Worm (Caenorhabditis elegans) whole organism, L4 larva: ENCODE measurements around the gene ceh-13.

Source experiments
- T20F7.1 ChIP-seq: fragments of 200-800 bp; sonication (Bioruptor generic); optimal IDR thresholded peaks from 2 replicates; lab custom pipeline; 2018; ENCODE audit warnings: mild to moderate bottlenecking, missing genetic modification characterization, missing compliant biosample characterization
- Y105C5A.15 ChIP-seq: fragments of 200-800 bp; sonication (Bioruptor generic); IDR thresholded peaks from 2 replicates; pipeline ENCODE4 v1.3.6; 2022; ENCODE audit warnings: missing genetic modification characterization, missing compliant biosample characterization
- Y48G9A.11 ChIP-seq: fragments of 200-800 bp; sonication (Bioruptor generic); IDR thresholded peaks from 2 replicates; pipeline ENCODE4 v1.3.6; 2022; ENCODE audit warnings: missing genetic modification reagents, missing genetic modification characterization, missing compliant biosample characterization
- aha-1 ChIP-seq: fragments of 150-350 bp; peaks from one replicate; lab custom pipeline; 2014; ENCODE audit warnings: missing biosample characterization, missing genetic modification characterization
- ama-1 ChIP-seq: fragments of 150-350 bp; optimal IDR thresholded peaks from 2 replicates; lab custom pipeline; 2014; ENCODE audit warnings: inconsistent platforms, mixed read lengths
- ceh-32 ChIP-seq: sonication (generic microtip); optimal IDR thresholded peaks from 2 replicates; lab custom pipeline; 2016; ENCODE audit warnings: mild to moderate bottlenecking, missing genetic modification characterization, missing compliant biosample characterization; ENCODE audit not compliant: poor library complexity
- ceh-82 ChIP-seq: sonication (generic microtip); optimal IDR thresholded peaks from 2 replicates; lab custom pipeline; 2017; ENCODE audit warnings: missing biosample characterization, missing genetic modification characterization
- ces-1 ChIP-seq: fragments of 150-350 bp; sonication (generic microtip); optimal IDR thresholded peaks from 4 replicates; lab custom pipeline; 2014; ENCODE audit warnings: missing biosample characterization, missing genetic modification reagents, missing genetic modification characterization
- ctbp-1 ChIP-seq: fragments of 200-800 bp; sonication (Bioruptor generic); IDR thresholded peaks from 2 replicates; pipeline ENCODE4 v1.3.6; 2022; ENCODE audit warnings: missing genetic modification reagents, missing genetic modification characterization, missing compliant biosample characterization
- daf-19 ChIP-seq: fragments of 200-800 bp; sonication (Bioruptor generic); conservative IDR thresholded peaks from 2 replicates; pipeline ENCODE4 v1.3.6; 2022; ENCODE audit warnings: missing genetic modification characterization, missing compliant biosample characterization
- dmd-6 ChIP-seq: fragments of 200-800 bp; sonication (Bioruptor generic); IDR thresholded peaks from 2 replicates; pipeline ENCODE4 v1.3.6; 2022; ENCODE audit warnings: missing genetic modification reagents, missing genetic modification characterization, missing compliant biosample characterization
- dmd-8 ChIP-seq: fragments of 200-800 bp; sonication (Bioruptor generic); IDR thresholded peaks from 2 replicates; pipeline ENCODE4 v1.3.6; 2022; ENCODE audit warnings: missing genetic modification characterization, missing compliant biosample characterization
- dmd-9 ChIP-seq: fragments of 200-800 bp; sonication (Bioruptor generic); IDR thresholded peaks from 2 replicates; pipeline ENCODE4 v1.3.6; 2022; ENCODE audit warnings: missing genetic modification reagents, missing genetic modification characterization, missing compliant biosample characterization
- dpl-1 ChIP-seq: fragments of 150-350 bp; optimal IDR thresholded peaks from 2 replicates; lab custom pipeline; 2014; ENCODE audit warnings: missing biosample characterization, missing genetic modification reagents, missing genetic modification characterization
- duxl-1 ChIP-seq: sonication (generic microtip); optimal IDR thresholded peaks from 2 replicates; lab custom pipeline; 2016; ENCODE audit warnings: mild to moderate bottlenecking, missing genetic modification characterization, moderate library complexity, missing compliant biosample characterization; ENCODE audit not compliant: poor library complexity
- dve-1 ChIP-seq: sonication (generic microtip); optimal IDR thresholded peaks from 2 replicates; lab custom pipeline; 2017; ENCODE audit warnings: antibody characterized with exemption, mild to moderate bottlenecking, missing genetic modification characterization, missing compliant biosample characterization; ENCODE audit not compliant: insufficient read depth
- egl-43 ChIP-seq: fragments of 200-800 bp; sonication (Bioruptor generic); IDR thresholded peaks from 2 replicates; pipeline ENCODE4 v1.3.6; 2022; ENCODE audit warnings: missing genetic modification reagents, missing genetic modification characterization, missing compliant biosample characterization
- gei-8 ChIP-seq: fragments of 200-800 bp; sonication (Bioruptor generic); optimal IDR thresholded peaks from 2 replicates; lab custom pipeline; 2018; ENCODE audit warnings: mild to moderate bottlenecking, missing genetic modification characterization, missing compliant biosample characterization
- hlh-11 ChIP-seq: fragments of 200-800 bp; sonication (Bioruptor generic); optimal IDR thresholded peaks from 2 replicates; lab custom pipeline; 2018; ENCODE audit warnings: mild to moderate bottlenecking, missing genetic modification characterization, missing compliant biosample characterization
- hmg-1.1 ChIP-seq: fragments of 200-800 bp; sonication (Bioruptor generic); IDR thresholded peaks from 2 replicates; pipeline ENCODE4 v1.3.6; 2022; ENCODE audit warnings: missing genetic modification reagents, missing genetic modification characterization, missing compliant biosample characterization
- lin-13 ChIP-seq: fragments of 150-350 bp; optimal IDR thresholded peaks from 2 replicates; lab custom pipeline; 2014; ENCODE audit warnings: missing biosample characterization, missing genetic modification reagents, missing genetic modification characterization
- lin-15B ChIP-seq: fragments of 150-350 bp; sonication (generic microtip); optimal IDR thresholded peaks from 3 replicates; lab custom pipeline; 2014; ENCODE audit warnings: missing biosample characterization, missing genetic modification characterization
- lin-39 ChIP-seq: fragments of 150-350 bp; optimal IDR thresholded peaks from 2 replicates; lab custom pipeline; 2014; ENCODE audit warnings: missing biosample characterization, missing genetic modification reagents, missing genetic modification characterization
- lir-3 ChIP-seq: sonication (generic microtip); optimal IDR thresholded peaks from 2 replicates; lab custom pipeline; 2016; ENCODE audit warnings: mild to moderate bottlenecking, missing genetic modification characterization, missing compliant biosample characterization
- madf-9 ChIP-seq: fragments of 200-800 bp; sonication (Bioruptor generic); conservative IDR thresholded peaks from 2 replicates; pipeline ENCODE4 v1.3.6; 2022; ENCODE audit warnings: missing genetic modification reagents, missing genetic modification characterization, missing compliant biosample characterization
- mdt-29 ChIP-seq: fragments of 200-800 bp; sonication (Bioruptor generic); IDR thresholded peaks from 2 replicates; pipeline ENCODE4 v1.3.6; 2022; ENCODE audit warnings: missing genetic modification reagents, missing genetic modification characterization, missing compliant biosample characterization
- mes-2 ChIP-seq: sonication (generic microtip); optimal IDR thresholded peaks from 2 replicates; lab custom pipeline; 2016; ENCODE audit warnings: missing genotype, mild to moderate bottlenecking, missing genetic modification characterization, missing compliant biosample characterization; ENCODE audit not compliant: poor library complexity, severe bottlenecking
- mxl-2 ChIP-seq: fragments of 200-800 bp; sonication (Bioruptor generic); conservative IDR thresholded peaks from 2 replicates; pipeline ENCODE4 v1.3.6; 2022; ENCODE audit warnings: missing genetic modification reagents, missing genetic modification characterization, missing compliant biosample characterization
- mxl-3 ChIP-seq: fragments of 200-800 bp; sonication (Bioruptor generic); optimal IDR thresholded peaks from 2 replicates; lab custom pipeline; 2018; ENCODE audit warnings: mild to moderate bottlenecking, missing genetic modification characterization, missing compliant biosample characterization
- nhr-10 ChIP-seq: fragments of 150-350 bp; optimal IDR thresholded peaks from 2 replicates; lab custom pipeline; 2014; ENCODE audit warnings: missing biosample characterization, missing genetic modification characterization
- nhr-102 ChIP-seq: sonication (generic microtip); optimal IDR thresholded peaks from 2 replicates; lab custom pipeline; 2016; ENCODE audit warnings: mild to moderate bottlenecking, missing genetic modification characterization, moderate library complexity, missing compliant biosample characterization
- nhr-11 ChIP-seq: fragments of 150-350 bp; optimal IDR thresholded peaks from 2 replicates; lab custom pipeline; 2014; ENCODE audit warnings: missing biosample characterization, missing genetic modification characterization
- nhr-237 ChIP-seq: sonication (generic microtip); optimal IDR thresholded peaks from 2 replicates; lab custom pipeline; 2017; ENCODE audit warnings: missing biosample characterization, missing genetic modification characterization
- nhr-25 ChIP-seq: sonication (generic microtip); optimal IDR thresholded peaks from 2 replicates; lab custom pipeline; 2017; ENCODE audit warnings: missing genetic modification characterization, mild to moderate bottlenecking, missing compliant biosample characterization, antibody characterized with exemption, moderate library complexity, borderline replicate concordance; ENCODE audit not compliant: insufficient read depth
- nhr-41 ChIP-seq: fragments of 200-800 bp; sonication (Bioruptor generic); IDR thresholded peaks from 2 replicates; pipeline ENCODE4 v1.3.6; 2022; ENCODE audit warnings: missing genetic modification reagents, missing genetic modification characterization, missing compliant biosample characterization
- nhr-42 ChIP-seq: fragments of 200-800 bp; sonication (Bioruptor generic); IDR thresholded peaks from 2 replicates; pipeline ENCODE4 v1.3.6; 2022; ENCODE audit warnings: missing genetic modification characterization, missing compliant biosample characterization
- nhr-48 ChIP-seq: sonication (generic microtip); optimal IDR thresholded peaks from 2 replicates; lab custom pipeline; 2016; ENCODE audit warnings: mild to moderate bottlenecking, missing genetic modification characterization, missing compliant biosample characterization
- nhr-6 ChIP-seq: fragments of 150-350 bp; optimal IDR thresholded peaks from 2 replicates; lab custom pipeline; 2014; ENCODE audit warnings: missing biosample characterization, missing genetic modification characterization
- nhr-77 ChIP-seq: fragments of 150-350 bp; optimal IDR thresholded peaks from 2 replicates; lab custom pipeline; 2014; ENCODE audit warnings: missing biosample characterization, missing genetic modification characterization
- pha-4 ChIP-seq, 2 experiments: fragments of 150-350 bp in 1 of 2; fragments of 200-800 bp in 1 of 2; sonication (Bioruptor generic) in 1 of 2; IDR thresholded peaks in 1 of 2; optimal IDR thresholded peaks in 1 of 2; 2 replicates each; pipeline versions ENCODE4 v1.3.6 to Lab custom; 2014 to 2022; ENCODE audit warnings: missing genetic modification characterization in 2 of 2, missing genetic modification reagents in 2 of 2, missing biosample characterization in 1 of 2, missing compliant biosample characterization in 1 of 2
- php-3 ChIP-seq: fragments of 200-800 bp; sonication (Bioruptor generic); IDR thresholded peaks from 2 replicates; pipeline ENCODE4 v1.3.6; 2022; ENCODE audit warnings: missing genetic modification reagents, missing genetic modification characterization, missing compliant biosample characterization
- pqm-1 ChIP-seq: sonication (generic microtip); optimal IDR thresholded peaks from 2 replicates; lab custom pipeline; 2017; ENCODE audit warnings: missing biosample characterization, missing genetic modification characterization
- rbr-2 ChIP-seq: sonication (generic microtip); optimal IDR thresholded peaks from 2 replicates; lab custom pipeline; 2016; ENCODE audit warnings: missing genotype, missing genetic modification characterization, missing compliant biosample characterization
- spr-1 ChIP-seq: sonication (generic microtip); optimal IDR thresholded peaks from 2 replicates; lab custom pipeline; 2016; ENCODE audit warnings: mild to moderate bottlenecking, missing genetic modification characterization, missing compliant biosample characterization
- tag-97 ChIP-seq: fragments of 200-800 bp; sonication (Bioruptor generic); IDR thresholded peaks from 2 replicates; pipeline ENCODE4 v1.3.6; 2022; ENCODE audit warnings: missing genetic modification characterization, missing compliant biosample characterization
- tra-1 ChIP-seq: fragments of 200-800 bp; sonication (Bioruptor generic); IDR thresholded peaks from 2 replicates; pipeline ENCODE4 v1.3.6; 2022; ENCODE audit warnings: missing genetic modification reagents, missing genetic modification characterization, missing compliant biosample characterization
- unc-39 ChIP-seq: sonication (generic microtip); optimal IDR thresholded peaks from 2 replicates; lab custom pipeline; 2017; ENCODE audit warnings: missing biosample characterization, missing genetic modification characterization
- unc-62 ChIP-seq, 3 experiments: fragments of 150-350 bp in 1 of 3; sonication (generic microtip); optimal IDR thresholded peaks in 2 of 3; peaks in 1 of 3; 1 replicate in 1 of 3; 2 replicates in 2 of 3; lab custom pipeline; 2014 to 2017; ENCODE audit warnings: missing biosample characterization in 3 of 3, missing genetic modification characterization in 3 of 3, missing genetic modification reagents in 3 of 3, missing genotype in 1 of 3
- vab-7 ChIP-seq: fragments of 200-800 bp; sonication (Bioruptor generic); IDR thresholded peaks from 2 replicates; pipeline ENCODE4 v1.3.6; 2022; ENCODE audit warnings: missing genetic modification reagents, missing genetic modification characterization, missing compliant biosample characterization
- zag-1 ChIP-seq: fragments of 150-350 bp; optimal IDR thresholded peaks from 2 replicates; lab custom pipeline; 2014; ENCODE audit warnings: missing biosample characterization, missing genetic modification characterization

Gene ceh-13

ce11 chrIII:7520672-7521071, 34.8 kb upstream of the ceh-13 start, which contains the start of the genes cux-7 and C07H6.2 (continued):
- TF ChIP-seq ctbp-1 (GFP tag; lab: Robert Waterston, UW) (peak; percentile 56; the same call in 1 of the 2 replicates), tra-1 (GFP tag; lab: Robert Waterston, UW) (peak; percentile 89; the same call in 1 of the 2 replicates), duxl-1 (tag; lab: Kevin White, UChicago) (peak; percentile 97), tag-97 (GFP tag; lab: Robert Waterston, UW) (peak; percentile 99), mes-2 (tag; lab: Kevin White, UChicago) (peak; percentile 100), unc-62 (GFP tag; optimal IDR thresholded peaks at IDR 0.05 in 1 of 2; lab: Kevin White, UChicago) (peak in 1 of 2 experiments; percentile 97), unc-62 (tag; optimal IDR thresholded peaks at IDR 0.05; lab: Kevin White, UChicago) (no peak), gei-8 (GFP tag; lab: Kevin White, UChicago) (peak; percentile 39), ces-1 (GFP tag; lab: Kevin White, UChicago) (peak; percentile 5), mxl-3 (GFP tag; lab: Kevin White, UChicago) (peak; percentile 66), vab-7 (0 out of 2 replicates have a peak, but pooled peaks have one; percentile 50), Y105C5A.15 (GFP tag; lab: Robert Waterston, UW) (no peak), spr-1 (tag; lab: Kevin White, UChicago) (peak; percentile 69), hmg-1.1 (GFP tag; lab: Robert Waterston, UW) (peak; percentile 79), Y48G9A.11 (peak; percentile 94), nhr-48 (tag; lab: Kevin White, UChicago) (no peak), lin-15B (tag; lab: Kevin White, UChicago) (peak; percentile 72), ama-1 (lab: Kevin White, UChicago) (no peak), madf-9 (GFP tag; lab: Robert Waterston, UW) (peak; percentile 96), zag-1 (tag; lab: Kevin White, UChicago) (no peak), ceh-32 (peak; percentile 66), dmd-8 (GFP tag; lab: Robert Waterston, UW) (no peak), php-3 (GFP tag; lab: Robert Waterston, UW) (peak; percentile 57), lin-13 (peak; percentile 85), lin-39 (tag; lab: Kevin White, UChicago) (no peak), pqm-1 (tag; lab: Kevin White, UChicago) (no peak), daf-19 (no peak), ceh-82 (no peak), nhr-25 (peak; percentile 42), nhr-42 (GFP tag; lab: Robert Waterston, UW) (0 out of 2 replicates have a peak, but pooled peaks have one; percentile 44), unc-39 (tag; lab: Kevin White, UChicago) (no peak), lir-3 (tag; lab: Kevin White, UChicago) (peak; percentile 54), dve-1 (tag; lab: Kevin White, UChicago) (peak; percentile 92), mdt-29 (GFP tag; lab: Robert Waterston, UW) (peak; percentile 77; the same call in 1 of the 2 replicates), dpl-1 (GFP tag; lab: Kevin White, UChicago) (peak; percentile 92), egl-43 (GFP tag; lab: Robert Waterston, UW) (no peak), nhr-6 (tag; lab: Kevin White, UChicago) (peak; percentile 82), nhr-10 (no peak), mxl-2 (GFP tag; lab: Robert Waterston, UW) (peak; percentile 82), pha-4 (GFP tag; IDR thresholded peaks at IDR 0.05; lab: Robert Waterston, UW) (no peak; the same call in 1 of the 2 replicates), pha-4 (tag; optimal IDR thresholded peaks at IDR 0.05; lab: Kevin White, UChicago) (peak; percentile 30), nhr-237 (tag; lab: Kevin White, UChicago) (no peak), nhr-41 (GFP tag; lab: Robert Waterston, UW) (no peak), aha-1 (peak; percentile 97), T20F7.1 (peak; percentile 87), hlh-11 (peak; percentile 82), dmd-9 (GFP tag; lab: Robert Waterston, UW) (peak; percentile 97), nhr-77 (tag; lab: Kevin White, UChicago) (peak; percentile 68), dmd-6 (GFP tag; lab: Robert Waterston, UW) (peak; percentile 95), nhr-11 (tag; lab: Kevin White, UChicago) (peak; percentile 75), nhr-102 (tag; lab: Kevin White, UChicago) (peak; percentile 88), rbr-2 (peak; percentile 90)
